Worm (Caenorhabditis elegans) whole organism, L1 larva: ENCODE results near the gene C25F9.4.

Source experiments
- C16A3.4 ChIP-seq: fragments of 150-350 bp; optimal IDR thresholded peaks from 2 replicates; lab custom pipeline; 2014; ENCODE audit warnings: missing biosample characterization, missing genetic modification characterization
- C34B4.2 ChIP-seq: sonication (generic microtip); optimal IDR thresholded peaks from 2 replicates; lab custom pipeline; 2017; ENCODE audit warnings: mild to moderate bottlenecking, missing genetic modification characterization, missing compliant biosample characterization
- F16B12.6 ChIP-seq: fragments of 150-350 bp; optimal IDR thresholded peaks from 2 replicates; lab custom pipeline; 2014; ENCODE audit warnings: missing biosample characterization, missing genetic modification characterization
- Y116A8C.19 ChIP-seq: sonication (generic microtip); optimal IDR thresholded peaks from 2 replicates; lab custom pipeline; 2016; ENCODE audit warnings: missing compliant biosample characterization, missing genetic modification characterization, borderline replicate concordance
- alr-1 ChIP-seq: fragments of 200-800 bp; sonication (Bioruptor generic); optimal IDR thresholded peaks from 2 replicates; lab custom pipeline; 2018; ENCODE audit warnings: borderline replicate concordance, mild to moderate bottlenecking, missing genetic modification characterization, missing compliant biosample characterization
- aly-2 ChIP-seq: fragments of 150-350 bp; optimal IDR thresholded peaks from 2 replicates; lab custom pipeline; 2014; ENCODE audit warnings: missing biosample characterization, missing genetic modification characterization
- ama-1 ChIP-seq: fragments of 150-350 bp; optimal IDR thresholded peaks from 2 replicates; lab custom pipeline; 2014
- blmp-1 ChIP-seq: fragments of 150-350 bp; optimal IDR thresholded peaks from 2 replicates; lab custom pipeline; 2014; ENCODE audit warnings: missing biosample characterization, missing genetic modification characterization
- ceh-63 ChIP-seq: fragments of 200-800 bp; sonication (Bioruptor generic); optimal IDR thresholded peaks from 2 replicates; lab custom pipeline; 2018; ENCODE audit warnings: mild to moderate bottlenecking, missing genetic modification characterization, missing compliant biosample characterization
- ceh-82 ChIP-seq, 3 experiments: fragments of 150-350 bp in 1 of 3; sonication (generic microtip) in 2 of 3; optimal IDR thresholded peaks; 2 replicates each; lab custom pipeline; 2014 to 2017; ENCODE audit warnings: missing biosample characterization in 3 of 3, missing genetic modification characterization in 3 of 3
- dpl-1 ChIP-seq, 3 experiments: fragments of 150-350 bp in 2 of 3; sonication (generic microtip) in 1 of 3; optimal IDR thresholded peaks; 2 replicates each; lab custom pipeline; 2014 to 2017; ENCODE audit warnings: missing biosample characterization in 3 of 3, missing genetic modification characterization in 3 of 3, missing genetic modification reagents in 3 of 3
- dsc-1 ChIP-seq: sonication (generic microtip); optimal IDR thresholded peaks from 2 replicates; lab custom pipeline; 2016; ENCODE audit warnings: mild to moderate bottlenecking, missing genetic modification characterization, missing compliant biosample characterization
- efl-1 ChIP-seq, 4 experiments: fragments of 150-350 bp; optimal IDR thresholded peaks in 3 of 4; peaks in 1 of 4; 1 replicate in 1 of 4; 2 replicates in 3 of 4; lab custom pipeline; 2014; ENCODE audit warnings: missing biosample characterization in 2 of 4, missing genetic modification characterization in 2 of 4, missing genetic modification reagents in 2 of 4
- efl-3 ChIP-seq: fragments of 200-800 bp; sonication (Bioruptor generic); optimal IDR thresholded peaks from 2 replicates; lab custom pipeline; 2018; ENCODE audit warnings: mild to moderate bottlenecking, missing genetic modification characterization, missing compliant biosample characterization
- egl-13 ChIP-seq: sonication (generic microtip); optimal IDR thresholded peaks from 2 replicates; lab custom pipeline; 2016; ENCODE audit warnings: missing genotype, missing genetic modification reagents, missing genetic modification characterization, missing compliant biosample characterization
- elt-2 ChIP-seq: sonication (generic microtip); optimal IDR thresholded peaks from 2 replicates; lab custom pipeline; 2016; ENCODE audit warnings: missing genetic modification characterization, mild to moderate bottlenecking, inconsistent platforms, missing compliant biosample characterization, missing genetic modification reagents
- fkh-8 ChIP-seq: sonication (generic microtip); optimal IDR thresholded peaks from 2 replicates; lab custom pipeline; 2016; ENCODE audit warnings: mild to moderate bottlenecking, missing genetic modification characterization, missing compliant biosample characterization
- irx-1 ChIP-seq: sonication (generic microtip); optimal IDR thresholded peaks from 2 replicates; lab custom pipeline; 2016; ENCODE audit warnings: missing genetic modification characterization, missing compliant biosample characterization
- isw-1 ChIP-seq: fragments of 200-800 bp; sonication (Bioruptor generic); IDR thresholded peaks from 2 replicates; pipeline ENCODE4 v1.3.6; 2022; ENCODE audit warnings: missing genetic modification characterization, missing compliant biosample characterization
- lin-15B ChIP-seq: fragments of 150-350 bp; sonication (generic microtip); optimal IDR thresholded peaks from 3 replicates; lab custom pipeline; 2014; ENCODE audit warnings: missing biosample characterization, missing genetic modification characterization
- lin-35 ChIP-seq, 2 experiments: fragments of 150-350 bp; optimal IDR thresholded peaks; 2 replicates each; lab custom pipeline; 2014; ENCODE audit warnings: missing biosample characterization in 2 of 2, missing genetic modification characterization in 2 of 2, missing genetic modification reagents in 2 of 2
- lin-39 ChIP-seq: fragments of 150-350 bp; optimal IDR thresholded peaks from 2 replicates; lab custom pipeline; 2014; ENCODE audit warnings: missing biosample characterization, missing genetic modification reagents, missing genetic modification characterization
- lsy-2 ChIP-seq, 2 experiments: fragments of 150-350 bp; optimal IDR thresholded peaks; 2 replicates each; lab custom pipeline; 2014; ENCODE audit warnings: missing biosample characterization in 2 of 2, missing genetic modification characterization in 2 of 2
- mdl-1 ChIP-seq, 2 experiments: fragments of 150-350 bp; optimal IDR thresholded peaks; 2 replicates each; lab custom pipeline; 2014 to 2017; ENCODE audit warnings: missing biosample characterization in 2 of 2, missing genetic modification characterization in 2 of 2, inconsistent platforms in 1 of 2
- mep-1 ChIP-seq: fragments of 150-350 bp; optimal IDR thresholded peaks from 2 replicates; lab custom pipeline; 2014; ENCODE audit warnings: missing biosample characterization, missing genetic modification characterization
- nhr-11 ChIP-seq: fragments of 150-350 bp; optimal IDR thresholded peaks from 2 replicates; lab custom pipeline; 2014; ENCODE audit warnings: missing biosample characterization, missing genetic modification characterization
- nhr-19 ChIP-seq: fragments of 200-800 bp; sonication (Bioruptor generic); conservative IDR thresholded peaks from 2 replicates; pipeline ENCODE4 v1.3.6; 2022; ENCODE audit warnings: missing genetic modification characterization, missing compliant biosample characterization
- nhr-20 ChIP-seq: sonication (generic microtip); optimal IDR thresholded peaks from 2 replicates; lab custom pipeline; 2016; ENCODE audit warnings: mild to moderate bottlenecking, missing genetic modification characterization, missing compliant biosample characterization
- nhr-28 ChIP-seq: fragments of 150-350 bp; optimal IDR thresholded peaks from 2 replicates; lab custom pipeline; 2014; ENCODE audit warnings: missing biosample characterization, missing genetic modification characterization
- nhr-77 ChIP-seq: fragments of 150-350 bp; optimal IDR thresholded peaks from 2 replicates; lab custom pipeline; 2014; ENCODE audit warnings: missing biosample characterization, missing genetic modification characterization
- pqm-1 ChIP-seq: sonication (generic microtip); optimal IDR thresholded peaks from 3 replicates; lab custom pipeline; 2017; ENCODE audit warnings: missing biosample characterization, missing genetic modification characterization
- skn-1 ChIP-seq: fragments of 150-350 bp; optimal IDR thresholded peaks from 2 replicates; lab custom pipeline; 2014; ENCODE audit warnings: missing biosample characterization, missing genetic modification characterization
- snpc-4 ChIP-seq: fragments of 150-350 bp; optimal IDR thresholded peaks from 2 replicates; lab custom pipeline; 2014; ENCODE audit warnings: missing biosample characterization, missing genetic modification characterization
- sox-4 ChIP-seq: sonication (generic microtip); optimal IDR thresholded peaks from 2 replicates; lab custom pipeline; 2016; ENCODE audit warnings: missing genetic modification characterization, missing compliant biosample characterization
- unc-130 ChIP-seq: fragments of 150-350 bp; optimal IDR thresholded peaks from 2 replicates; lab custom pipeline; 2017; ENCODE audit warnings: missing biosample characterization, missing genetic modification characterization, inconsistent platforms
- unc-98 ChIP-seq: fragments of 200-800 bp; sonication (Bioruptor generic); IDR thresholded peaks from 2 replicates; pipeline ENCODE4 v1.3.6; 2022; ENCODE audit warnings: missing genetic modification characterization, missing compliant biosample characterization
- xbp-1 ChIP-seq: sonication (generic microtip); optimal IDR thresholded peaks from 2 replicates; lab custom pipeline; 2016; ENCODE audit warnings: missing genetic modification characterization, missing compliant biosample characterization
- zip-4 ChIP-seq: fragments of 200-800 bp; sonication (Bioruptor generic); optimal IDR thresholded peaks from 2 replicates; lab custom pipeline; 2018; ENCODE audit warnings: mild to moderate bottlenecking, missing genetic modification characterization, moderate library complexity, missing compliant biosample characterization

Gene C25F9.4

DNA sequence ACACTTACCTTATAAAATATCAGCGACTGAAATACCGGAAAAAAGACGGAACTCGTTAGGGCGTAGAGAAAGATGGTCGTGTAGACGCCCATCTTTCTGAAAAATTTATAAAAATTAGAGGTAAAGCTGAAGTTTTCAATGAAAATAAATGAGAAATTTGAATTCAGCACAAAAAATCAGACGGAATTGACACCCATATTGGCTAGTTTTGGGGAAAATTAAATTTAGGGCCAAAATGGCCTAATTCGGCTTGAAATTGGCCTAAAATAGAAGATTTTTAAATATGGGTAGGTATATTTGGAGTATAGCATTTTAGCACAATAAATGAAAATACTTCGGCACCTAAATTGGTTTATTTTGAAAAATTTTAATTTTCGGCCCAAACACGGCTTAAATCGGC, 26.3 kb downstream of the C25F9.4 start, which contains the start of gene slcr-46.2:
TSS of gene slcr-46.2 (minus strand) at position 101 of the 400 bp plus-strand sequence.
- no peak for TF ChIP-seq nhr-11
- no peak for TF ChIP-seq ceh-63
- TF ChIP-seq unc-130 (tag; lab: Kevin White, UChicago): no peak
- TF ChIP-seq lin-39: no peak
- no peak for TF ChIP-seq ceh-82 (tag; optimal IDR thresholded peaks at IDR 0.05; lab: Kevin White, UChicago)
- no peak for TF ChIP-seq nhr-19 (GFP tag; lab: Robert Waterston, UW)
- no peak for TF ChIP-seq egl-13 (tag; lab: Kevin White, UChicago)
- TF ChIP-seq xbp-1 (tag; lab: Kevin White, UChicago): no peak

DNA sequence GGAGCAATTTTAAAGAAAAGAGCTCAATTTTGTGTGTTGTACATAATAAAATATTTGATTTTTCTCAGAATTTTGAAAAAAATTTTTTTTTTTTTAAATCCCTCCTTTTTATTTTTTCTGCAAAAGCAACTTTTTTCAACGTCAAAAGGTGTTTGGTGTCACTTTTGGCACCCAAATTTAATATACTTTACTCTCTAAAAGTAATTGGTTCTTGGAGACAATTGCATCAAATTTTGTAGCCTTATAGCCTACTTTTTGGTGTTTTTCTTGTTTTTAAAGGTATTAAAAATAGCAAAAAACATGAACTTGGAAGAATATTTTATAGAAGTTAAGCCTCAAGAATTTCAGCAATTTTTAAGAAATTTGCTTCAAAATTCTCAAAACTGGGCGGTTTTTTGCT, 35.4 kb downstream of the C25F9.4 start, which contains the start of gene srw-84:
TSS of gene srw-84 (plus strand) at position 301 of the 400 bp plus-strand sequence.
- TF ChIP-seq blmp-1 (tag; lab: Kevin White, UChicago) (no peak), snpc-4 (tag; lab: Kevin White, UChicago) (no peak), C16A3.4 (tag; lab: Kevin White, UChicago) (no peak), pqm-1 (tag; lab: Kevin White, UChicago) (no peak), lin-35 (GFP tag; optimal IDR thresholded peaks at IDR 0.05; lab: Kevin White, UChicago) (no peak), elt-2 (tag; lab: Kevin White, UChicago) (no peak), lsy-2 (tag; optimal IDR thresholded peaks at IDR 0.05; lab: Kevin White, UChicago) (no peak), C34B4.2 (tag; lab: Kevin White, UChicago) (no peak), nhr-28 (tag; lab: Kevin White, UChicago) (no peak), egl-13 (tag; lab: Kevin White, UChicago) (no peak), dpl-1 (GFP tag; optimal IDR thresholded peaks at IDR 0.05; lab: Kevin White, UChicago) (no peak)

DNA sequence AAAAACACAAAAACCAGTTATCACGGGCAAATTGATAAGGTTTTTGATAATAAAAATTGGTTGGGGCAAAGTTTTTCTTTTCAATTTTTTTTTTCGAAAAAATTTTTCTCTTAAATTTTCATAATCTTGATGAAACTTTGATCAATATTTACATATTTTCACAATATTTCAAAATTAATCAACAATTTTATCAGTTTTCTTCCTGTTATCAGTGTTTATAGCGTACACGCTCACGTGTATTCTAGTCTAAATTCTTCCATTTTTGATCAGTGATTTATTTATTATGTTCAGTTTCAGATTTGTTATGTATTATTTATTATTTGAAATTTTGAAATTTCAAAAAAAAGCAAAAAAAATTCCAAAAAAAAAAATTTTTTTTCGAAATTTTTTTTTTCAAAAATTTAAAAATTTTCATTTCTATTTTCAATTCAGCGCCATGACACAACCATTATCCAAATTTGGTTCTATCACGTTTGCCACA, 39.3 kb downstream of the C25F9.4 start, which contains the start of gene nceh-1:
TSS of gene nceh-1 (plus strand) at position 431 of the 481 bp plus-strand sequence.
- TF ChIP-seq fkh-8 (tag; lab: Kevin White, UChicago) (no peak), efl-1 (optimal IDR thresholded peaks at IDR 0.05; lab: Kevin White, UChicago) (no peak), efl-1 (GFP tag; optimal IDR thresholded peaks at IDR 0.05 in 1 of 2; lab: Kevin White, UChicago) (peak in 1 of 2 experiments; percentile 63), elt-2 (tag; lab: Kevin White, UChicago) (peak; percentile 80)

DNA sequence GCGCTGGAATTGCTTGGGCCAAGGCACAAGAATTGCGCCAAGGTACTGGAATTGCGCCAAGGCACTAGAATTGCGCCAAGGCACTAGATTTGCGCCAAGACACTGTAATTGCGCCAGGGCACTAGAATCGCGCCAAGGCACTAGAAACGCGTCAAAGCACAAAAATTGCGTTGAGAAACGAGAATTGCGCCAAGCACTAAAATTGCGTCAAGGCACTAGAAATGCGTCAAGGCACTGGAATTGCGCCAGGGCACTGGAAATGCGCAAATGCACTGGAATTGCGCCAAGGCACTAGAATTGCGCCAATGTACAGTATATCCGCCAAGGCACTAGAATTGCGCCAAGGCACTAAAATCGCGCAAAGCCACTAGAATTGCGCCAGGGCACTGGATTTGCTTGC, 44.6 kb downstream of the C25F9.4 start:
- no peak for TF ChIP-seq fkh-8 (tag; lab: Kevin White, UChicago)
- TF ChIP-seq sox-4 (tag; lab: Kevin White, UChicago): no peak
- no peak for TF ChIP-seq ama-1
- TF ChIP-seq efl-3: no peak

DNA sequence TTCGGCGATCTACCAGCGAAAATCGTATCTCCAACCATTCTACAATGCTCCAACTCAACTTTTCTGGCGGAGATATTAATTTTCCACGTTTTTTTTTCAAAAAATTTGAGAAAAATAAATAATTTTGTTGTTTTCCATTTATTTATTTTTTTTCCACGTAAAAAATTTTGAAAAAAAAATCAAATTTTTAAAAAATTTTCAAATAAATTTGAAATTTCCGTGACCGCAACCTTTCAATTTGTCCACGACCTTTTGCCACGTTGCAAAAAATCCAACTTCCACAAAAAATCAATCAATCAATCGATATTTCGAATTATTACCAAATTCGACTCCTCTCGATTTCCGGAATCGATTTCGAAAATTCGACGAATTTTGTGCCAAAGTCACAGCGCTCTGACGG, 45.1 kb downstream of the C25F9.4 start, which contains the start of gene Y43F8A.2:
TSS of gene Y43F8A.2 (plus strand) at position 301 of the 400 bp plus-strand sequence.
- TF ChIP-seq irx-1 (tag; lab: Kevin White, UChicago) (no peak), Y116A8C.19 (no peak)

DNA sequence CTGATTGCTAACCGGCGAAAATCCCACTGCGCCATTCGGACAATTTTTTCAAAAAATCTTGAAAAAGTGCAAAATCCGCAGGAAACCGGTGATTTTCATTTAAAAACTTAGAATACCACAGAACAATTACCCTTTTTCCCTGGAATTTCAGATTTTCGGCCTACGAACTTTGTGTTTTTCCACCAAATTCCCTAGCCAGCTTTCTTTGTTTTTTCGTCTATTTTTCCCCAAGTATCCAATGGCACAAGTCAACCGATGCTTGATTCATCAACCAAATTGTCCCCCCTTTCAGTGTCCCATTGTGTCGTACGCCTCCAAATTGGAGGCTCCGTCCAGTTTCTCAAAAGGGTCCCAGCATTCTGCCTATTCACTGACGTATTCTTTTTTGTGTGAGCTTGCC, 46.2 kb downstream of the C25F9.4 start, which contains the start of gene Y43F8A.1:
TSS of gene Y43F8A.1 (plus strand) at position 301 of the 400 bp plus-strand sequence.
- TF ChIP-seq xbp-1 (tag; lab: Kevin White, UChicago): no peak
- TF ChIP-seq alr-1 (tag; lab: Kevin White, UChicago): no peak
- no peak for TF ChIP-seq isw-1 (GFP tag; lab: Robert Waterston, UW)
- no peak for TF ChIP-seq dsc-1 (tag; lab: Kevin White, UChicago)
- TF ChIP-seq lin-15B (tag; lab: Kevin White, UChicago): no peak
- TF ChIP-seq F16B12.6: no peak
- no peak for TF ChIP-seq C16A3.4 (tag; lab: Kevin White, UChicago)
- TF ChIP-seq mdl-1 (tag; optimal IDR thresholded peaks at IDR 0.05; lab: Kevin White, UChicago): no peak
- no peak for TF ChIP-seq zip-4 (GFP tag; lab: Kevin White, UChicago)
- TF ChIP-seq unc-98: no peak
- TF ChIP-seq aly-2 (tag; lab: Kevin White, UChicago): no peak
- TF ChIP-seq skn-1 (tag; lab: Kevin White, UChicago): no peak
- no peak for TF ChIP-seq nhr-77 (tag; lab: Kevin White, UChicago)
- TF ChIP-seq nhr-20 (tag; lab: Kevin White, UChicago): no peak
- no peak for TF ChIP-seq mep-1
- no peak for TF ChIP-seq nhr-28 (tag; lab: Kevin White, UChicago)
